Worm (Caenorhabditis elegans) whole organism, L4 larva: ENCODE results near the gene ugt-6.

Experiments
- dmd-6 ChIP-seq: fragments of 200-800 bp; sonication (Bioruptor generic); IDR thresholded peaks from 2 replicates; pipeline ENCODE4 v1.3.6; 2022; ENCODE audit warnings: missing genetic modification reagents, missing genetic modification characterization, missing compliant biosample characterization
- egl-27 ChIP-seq: sonication (generic microtip); optimal IDR thresholded peaks from 3 replicates; lab custom pipeline; 2017; ENCODE audit warnings: missing biosample characterization, missing genetic modification reagents, missing genetic modification characterization
- fkh-10 ChIP-seq: fragments of 150-350 bp; optimal IDR thresholded peaks from 2 replicates; lab custom pipeline; 2014; ENCODE audit warnings: missing biosample characterization, missing genetic modification reagents, missing genetic modification characterization
- fos-1 ChIP-seq: fragments of 150-350 bp; optimal IDR thresholded peaks from 2 replicates; lab custom pipeline; 2014; ENCODE audit warnings: missing biosample characterization, missing genetic modification characterization
- lin-15B ChIP-seq: fragments of 150-350 bp; sonication (generic microtip); optimal IDR thresholded peaks from 3 replicates; lab custom pipeline; 2014; ENCODE audit warnings: missing biosample characterization, missing genetic modification characterization
- lin-39 ChIP-seq: fragments of 150-350 bp; optimal IDR thresholded peaks from 2 replicates; lab custom pipeline; 2014; ENCODE audit warnings: missing biosample characterization, missing genetic modification reagents, missing genetic modification characterization
- nhr-102 ChIP-seq: sonication (generic microtip); optimal IDR thresholded peaks from 2 replicates; lab custom pipeline; 2016; ENCODE audit warnings: mild to moderate bottlenecking, missing genetic modification characterization, moderate library complexity, missing compliant biosample characterization
- nhr-76 ChIP-seq: fragments of 150-350 bp; optimal IDR thresholded peaks from 2 replicates; lab custom pipeline; 2014; ENCODE audit warnings: missing biosample characterization, missing genetic modification characterization
- skn-1 ChIP-seq: fragments of 150-350 bp; optimal IDR thresholded peaks from 2 replicates; lab custom pipeline; 2014; ENCODE audit warnings: missing biosample characterization, missing genetic modification characterization
- spr-1 ChIP-seq: sonication (generic microtip); optimal IDR thresholded peaks from 2 replicates; lab custom pipeline; 2016; ENCODE audit warnings: mild to moderate bottlenecking, missing genetic modification characterization, missing compliant biosample characterization
- zag-1 ChIP-seq: fragments of 150-350 bp; optimal IDR thresholded peaks from 2 replicates; lab custom pipeline; 2014; ENCODE audit warnings: missing biosample characterization, missing genetic modification characterization
- ztf-11 ChIP-seq: fragments of 150-350 bp; optimal IDR thresholded peaks from 2 replicates; lab custom pipeline; 2014; ENCODE audit warnings: missing biosample characterization, missing genetic modification characterization

DNA sequence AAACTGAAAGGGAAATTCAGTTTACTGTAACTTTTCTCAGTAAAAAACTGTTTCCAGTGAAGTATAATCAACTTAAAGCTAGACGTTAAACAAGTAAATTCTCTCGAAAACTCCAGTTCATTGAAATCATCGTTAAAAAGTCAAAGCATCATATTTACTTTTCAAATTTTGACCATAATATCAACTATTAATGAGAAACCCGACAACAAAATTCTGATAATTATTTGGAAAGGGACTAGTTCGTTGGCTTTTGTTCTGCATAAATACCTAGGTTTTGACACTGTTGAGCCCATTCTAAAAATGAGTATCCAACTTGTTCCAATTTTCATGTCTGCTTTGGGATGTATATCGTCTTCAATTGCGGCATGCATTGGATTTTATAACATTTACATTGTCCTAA lies 8.2 kb upstream of the ugt-6 start, which contains the start of gene ZC443.7:
- TF ChIP-seq spr-1 (tag; lab: Kevin White, UChicago) (no peak), lin-15B (tag; lab: Kevin White, UChicago) (no peak), fkh-10 (GFP tag; lab: Kevin White, UChicago) (no peak), skn-1 (tag; lab: Kevin White, UChicago) (no peak), zag-1 (no peak), fos-1 (tag; lab: Kevin White, UChicago) (no peak), egl-27 (tag; lab: Kevin White, UChicago) (no peak), nhr-102 (no peak), nhr-76 (no peak), dmd-6 (no peak), lin-39 (tag; lab: Kevin White, UChicago) (no peak), ztf-11 (tag; lab: Kevin White, UChicago) (no peak)
